Worm (Caenorhabditis elegans) whole organism, midembryonic: ENCODE data around the gene mdt-29.

Experiments used
- T22C8.4 ChIP-seq: fragments of 200-800 bp; sonication (Bioruptor generic); IDR thresholded peaks from 2 replicates; pipeline ENCODE4 v1.3.6; 2022; ENCODE audit warnings: missing genetic modification characterization, missing compliant biosample characterization
- flt-1 ChIP-seq: fragments of 200-800 bp; sonication (Bioruptor generic); IDR thresholded peaks from 2 replicates; pipeline ENCODE4 v1.3.6; 2022; ENCODE audit warnings: missing genetic modification characterization, missing compliant biosample characterization
- klf-2 ChIP-seq: fragments of 200-800 bp; sonication (Bioruptor generic); conservative IDR thresholded peaks from 2 replicates; pipeline ENCODE4 v1.3.6; 2022; ENCODE audit warnings: missing genetic modification reagents, missing genetic modification characterization, missing compliant biosample characterization
- ref-1 ChIP-seq: fragments of 200-800 bp; sonication (Bioruptor generic); conservative IDR thresholded peaks from 2 replicates; pipeline ENCODE4 v1.3.6; 2022; ENCODE audit warnings: missing genetic modification reagents, missing genetic modification characterization, missing compliant biosample characterization
- ztf-23 ChIP-seq: fragments of 200-800 bp; sonication (Bioruptor generic); IDR thresholded peaks from 2 replicates; pipeline ENCODE4 v1.3.6; 2022; ENCODE audit warnings: missing genetic modification reagents, missing genetic modification characterization, missing compliant biosample characterization
- ztf-29 ChIP-seq: fragments of 200-800 bp; sonication (Bioruptor generic); IDR thresholded peaks from 2 replicates; pipeline ENCODE4 v1.3.6; 2022; ENCODE audit warnings: missing genetic modification reagents, missing genetic modification characterization, missing compliant biosample characterization

ce11 chrIII:13742028-13742427 is 30.9 kb upstream of the mdt-29 start:
- TF ChIP-seq ztf-29 (no peak), ref-1 (no peak), T22C8.4 (GFP tag; lab: Robert Waterston, UW) (no peak), flt-1 (GFP tag; lab: Robert Waterston, UW) (no peak), klf-2 (GFP tag; lab: Robert Waterston, UW) (no peak), ztf-23 (GFP tag; lab: Robert Waterston, UW) (no peak)
